Worm (Caenorhabditis elegans): ENCODE data around the gene F52H2.3.

Gene F52H2.3

DNA sequence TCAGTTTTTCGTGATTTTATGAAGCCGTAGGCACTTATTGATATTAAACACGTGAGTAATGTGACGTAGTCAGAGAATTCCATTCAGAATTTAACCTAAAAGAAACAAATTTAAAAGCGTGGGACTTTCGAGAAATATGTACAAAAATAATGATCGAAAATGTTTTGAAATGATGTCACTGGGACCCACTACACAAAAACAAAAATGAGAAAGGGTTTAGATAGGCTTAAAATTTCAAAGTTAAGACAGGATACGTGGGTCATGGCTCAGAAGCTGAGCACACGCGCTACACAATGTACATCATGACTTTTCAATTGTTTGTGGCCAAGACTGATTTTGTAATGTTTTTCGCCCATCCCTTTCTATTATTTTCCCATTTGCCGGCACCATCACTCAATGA, 8.0 kb upstream of the F52H2.3 start, which contains the start of gene smvt-1:
TSS of gene smvt-1 (minus strand) at position 101 of the 400 bp plus-strand sequence.
- TF ChIP-seq nhr-237 (tag; optimal IDR thresholded peaks at IDR 0.05) (no peak), blmp-1 (tag; optimal IDR thresholded peaks at IDR 0.05) (no peak), ceh-39 (tag; optimal IDR thresholded peaks at IDR 0.05) (no peak), cnd-1 (tag; optimal IDR thresholded peaks at IDR 0.05) (no peak), ham-2 (GFP tag; optimal IDR thresholded peaks at IDR 0.05) (no peak), elt-1 (tag; optimal IDR thresholded peaks at IDR 0.05; ENCODE audit: borderline replicate concordance, insufficient read depth) (no peak), nhr-76 (tag; optimal IDR thresholded peaks at IDR 0.05) (no peak), unc-120 (tag; optimal IDR thresholded peaks at IDR 0.05; ENCODE audit: poor library complexity, severe bottlenecking) (no peak), pha-4 (tag; optimal IDR thresholded peaks at IDR 0.05) (no peak)

DNA sequence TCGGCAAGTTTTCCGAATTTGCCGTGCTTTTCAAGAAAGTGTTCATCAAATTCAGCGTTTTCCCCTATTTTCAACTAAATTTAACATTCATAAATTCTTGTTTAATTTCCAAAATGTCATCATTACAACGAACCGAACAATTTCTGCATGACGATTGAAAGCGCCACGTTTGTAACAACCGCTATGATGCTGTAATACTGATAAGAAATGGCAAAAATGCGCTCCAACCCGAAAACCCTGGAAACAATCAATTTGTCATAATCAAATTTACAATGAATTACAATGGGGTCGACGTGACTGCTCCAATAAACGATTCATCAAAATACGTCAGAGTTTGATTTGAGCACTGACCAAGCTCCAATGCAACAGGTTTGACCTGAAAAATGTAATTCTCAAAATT, 3.8 kb upstream of the F52H2.3 start:
- TF ChIP-seq unc-62 (GFP tag; optimal IDR thresholded peaks at IDR 0.05): no peak
- TF ChIP-seq sptf-1 (tag; optimal IDR thresholded peaks at IDR 0.05): no peak
- no peak for TF ChIP-seq lin-13 (tag; optimal IDR thresholded peaks at IDR 0.05)
- TF ChIP-seq unc-39 (tag; optimal IDR thresholded peaks at IDR 0.05): no peak
- no peak for TF ChIP-seq ceh-39 (tag; optimal IDR thresholded peaks at IDR 0.05)
- no peak for TF ChIP-seq nhr-2 (tag; optimal IDR thresholded peaks at IDR 0.05)
- no peak for TF ChIP-seq blmp-1 (tag; optimal IDR thresholded peaks at IDR 0.05)
- no peak for TF ChIP-seq sem-2 (GFP tag; optimal IDR thresholded peaks at IDR 0.05)
- TF ChIP-seq lsy-2 (tag; optimal IDR thresholded peaks at IDR 0.05): no peak
- TF ChIP-seq unc-120 (tag; optimal IDR thresholded peaks at IDR 0.05; ENCODE audit: poor library complexity, severe bottlenecking): no peak
- no peak for TF ChIP-seq nhr-28 (tag; optimal IDR thresholded peaks at IDR 0.05)
- TF ChIP-seq ham-2 (GFP tag; optimal IDR thresholded peaks at IDR 0.05): no peak

DNA sequence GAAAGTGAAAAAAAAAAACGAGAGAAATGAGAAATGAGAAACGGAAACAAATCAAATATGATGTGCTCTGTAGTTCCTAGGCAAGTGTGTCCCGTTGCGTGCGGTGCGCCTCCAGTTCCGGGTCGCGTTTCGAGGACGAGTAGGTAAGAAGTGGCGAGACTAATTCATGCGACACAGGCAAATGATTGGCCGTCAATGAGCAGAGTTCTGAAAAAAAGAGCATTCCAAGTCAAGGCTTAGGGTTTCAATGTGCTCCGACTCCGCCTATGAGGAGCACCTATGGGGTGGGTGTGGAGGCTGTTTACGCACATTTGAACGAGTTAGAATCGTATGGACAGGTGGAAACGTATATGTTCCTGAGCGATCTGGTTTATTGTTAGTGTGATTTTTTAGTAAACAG, 2.5 kb upstream of the F52H2.3 start:
- TF ChIP-seq nhr-2 (tag; optimal IDR thresholded peaks at IDR 0.05): no peak
- no peak for TF ChIP-seq sem-2 (GFP tag; optimal IDR thresholded peaks at IDR 0.05)
- TF ChIP-seq lin-32 (GFP tag; optimal IDR thresholded peaks at IDR 0.05): no peak
- no peak for TF ChIP-seq snpc-4 (tag; optimal IDR thresholded peaks at IDR 0.05)
- no peak for TF ChIP-seq sptf-1 (tag; optimal IDR thresholded peaks at IDR 0.05)
- TF ChIP-seq unc-62 (GFP tag; optimal IDR thresholded peaks at IDR 0.05): no peak

DNA sequence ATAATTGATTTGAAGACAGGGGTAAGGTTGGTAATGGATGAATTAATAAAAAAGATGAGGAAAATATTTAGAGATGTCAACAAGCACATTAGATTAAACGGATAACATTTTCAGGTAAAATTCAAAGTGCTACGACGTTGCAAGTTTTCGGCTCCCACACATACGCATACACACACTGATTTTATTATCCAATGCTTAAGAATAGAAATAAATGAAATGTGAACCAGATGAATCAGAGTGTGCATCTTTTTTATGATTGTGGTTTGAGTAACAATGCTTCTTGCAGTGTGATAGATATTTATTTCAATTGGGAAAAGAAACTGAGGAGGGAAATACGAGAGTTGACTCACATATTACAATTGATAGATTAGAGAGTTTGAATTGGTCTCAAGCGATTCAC, 2.1 kb downstream of the F52H2.3 start:
- no peak for TF ChIP-seq sptf-1 (tag; optimal IDR thresholded peaks at IDR 0.05)
- TF ChIP-seq lin-32 (GFP tag; optimal IDR thresholded peaks at IDR 0.05): no peak
- no peak for TF ChIP-seq ceh-83 (GFP tag; optimal IDR thresholded peaks at IDR 0.05)
- no peak for TF ChIP-seq ztf-11 (tag; optimal IDR thresholded peaks at IDR 0.05)
- TF ChIP-seq nhr-12 (tag; optimal IDR thresholded peaks at IDR 0.05): no peak
- no peak for TF ChIP-seq nhr-76 (tag; optimal IDR thresholded peaks at IDR 0.05)
- TF ChIP-seq hlh-1 (tag; optimal IDR thresholded peaks at IDR 0.05): no peak
- TF ChIP-seq unc-120 (tag; optimal IDR thresholded peaks at IDR 0.05; ENCODE audit: poor library complexity, severe bottlenecking): no peak

ce11 chrX:2536246-2536772, 4.5 kb downstream of the F52H2.3 start:
- TF ChIP-seq elt-1 (tag; optimal IDR thresholded peaks at IDR 0.05; ENCODE audit: borderline replicate concordance, insufficient read depth) (no peak), nhr-76 (tag; optimal IDR thresholded peaks at IDR 0.05) (no peak), nhr-28 (tag; optimal IDR thresholded peaks at IDR 0.05) (no peak), sem-2 (GFP tag; optimal IDR thresholded peaks at IDR 0.05) (no peak), lin-32 (GFP tag; optimal IDR thresholded peaks at IDR 0.05) (no peak), hlh-1 (tag; optimal IDR thresholded peaks at IDR 0.05) (peak; percentile 68), nhr-237 (tag; optimal IDR thresholded peaks at IDR 0.05) (peak; percentile 42), nhr-2 (tag; optimal IDR thresholded peaks at IDR 0.05) (peak; percentile 95), M03D4.4 (tag; optimal IDR thresholded peaks at IDR 0.05) (peak; percentile 47), ces-1 (GFP tag; optimal IDR thresholded peaks at IDR 0.05) (peak; percentile 89), bed-3 (GFP tag; optimal IDR thresholded peaks at IDR 0.05) (no peak), zip-8 (tag; optimal IDR thresholded peaks at IDR 0.05) (no peak), mls-2 (tag; optimal IDR thresholded peaks at IDR 0.05) (peak; percentile 85), ham-2 (GFP tag; optimal IDR thresholded peaks at IDR 0.05) (peak; percentile 86), mep-1 (tag; optimal IDR thresholded peaks at IDR 0.05) (peak; percentile 67), elt-3 (tag; optimal IDR thresholded peaks at IDR 0.05) (no peak), unc-39 (tag; optimal IDR thresholded peaks at IDR 0.05) (no peak), pha-4 (tag; optimal IDR thresholded peaks at IDR 0.05) (peak; percentile 78), blmp-1 (tag; optimal IDR thresholded peaks at IDR 0.05) (peak; percentile 86), lsy-2 (tag; optimal IDR thresholded peaks at IDR 0.05) (peak; percentile 61), snpc-4 (tag; optimal IDR thresholded peaks at IDR 0.05) (no peak), sptf-1 (tag; optimal IDR thresholded peaks at IDR 0.05) (peak; percentile 77), ceh-43 (GFP tag; optimal IDR thresholded peaks at IDR 0.05) (no peak), lin-13 (tag; optimal IDR thresholded peaks at IDR 0.05) (peak; percentile 81), tbx-8 (GFP tag; optimal IDR thresholded peaks at IDR 0.05) (no peak), nhr-12 (tag; optimal IDR thresholded peaks at IDR 0.05) (no peak), flh-1 (GFP tag; optimal IDR thresholded peaks at IDR 0.05) (no peak), ceh-83 (GFP tag; optimal IDR thresholded peaks at IDR 0.05) (peak; percentile 60), ceh-39 (tag; optimal IDR thresholded peaks at IDR 0.05) (peak; percentile 73), ztf-11 (tag; optimal IDR thresholded peaks at IDR 0.05) (peak; percentile 88), mab-5 (tag; optimal IDR thresholded peaks at IDR 0.05) (no peak), unc-62 (GFP tag; optimal IDR thresholded peaks at IDR 0.05) (peak; percentile 95), cnd-1 (tag; optimal IDR thresholded peaks at IDR 0.05) (peak; percentile 74), drap-1 (GFP tag; optimal IDR thresholded peaks at IDR 0.05) (peak; percentile 72), unc-120 (tag; optimal IDR thresholded peaks at IDR 0.05; ENCODE audit: poor library complexity, severe bottlenecking) (peak; percentile 45)
